Fruit fly (Drosophila melanogaster) whole organism, prepupa: ENCODE data around the gene Trim9.

Experiments
- spab ChIP-seq: fragments of 200-800 bp; sonication (Bioruptor generic); optimal IDR thresholded peaks from 2 replicates; lab custom pipeline; 2017; ENCODE audit warnings: missing biosample characterization, mild to moderate bottlenecking, missing genetic modification characterization, missing genetic modification reagents
- ss ChIP-seq, 2 experiments: fragments of 200-800 bp; sonication (Bioruptor generic); optimal IDR thresholded peaks; 2 replicates in 1 of 2; 3 replicates in 1 of 2; lab custom pipeline; 2017 to 2018; ENCODE audit warnings: mild to moderate bottlenecking in 2 of 2, missing biosample characterization in 2 of 2, missing genetic modification characterization in 2 of 2, moderate library complexity in 1 of 2

DNA sequence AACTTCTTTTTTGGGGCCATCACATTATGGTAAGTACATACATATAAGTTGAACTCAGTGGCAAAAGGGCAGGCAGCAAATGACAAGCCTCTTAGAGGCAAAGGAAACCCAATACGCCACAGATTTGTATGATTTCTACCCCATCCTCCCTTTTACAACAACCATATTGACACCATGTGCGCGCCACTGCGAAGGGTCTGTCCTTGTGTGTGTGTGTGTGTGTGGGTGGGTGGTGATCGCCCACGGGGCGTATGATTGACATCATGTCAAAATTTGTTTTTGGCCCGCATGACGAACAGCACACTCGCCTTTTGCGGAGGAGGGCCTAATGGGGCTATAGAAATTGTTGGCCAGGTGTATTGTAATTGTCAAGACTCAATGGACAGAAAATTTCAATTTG is 45.1 kb upstream of the Trim9 start:
- TF ChIP-seq spab (GFP tag; lab: Kevin White, UChicago) (no peak), ss (GFP tag; optimal IDR thresholded peaks at IDR 0.05; lab: Kevin White, UChicago) (no peak)
